Fruit fly (Drosophila melanogaster) whole organism, wandering third instar larva: ENCODE measurements around the gene Pif1A.
A peak's percentile ranks its signal among the peaks of the same experiment; 100 is the strongest.

Experiments
- Abd-B ChIP-seq: fragments of >200 bp; optimal IDR thresholded peaks from 2 replicates; lab custom pipeline; 2017; ENCODE audit warnings: missing biosample characterization, missing genetic modification characterization
- CG32264 ChIP-seq: fragments of 200-800 bp; sonication (Bioruptor generic); optimal IDR thresholded peaks from 2 replicates; lab custom pipeline; 2016; ENCODE audit warnings: missing biosample characterization, missing genetic modification characterization
- CG9705 ChIP-seq: fragments of 200-800 bp; sonication (Bioruptor generic); optimal IDR thresholded peaks from 2 replicates; lab custom pipeline; 2018; ENCODE audit warnings: missing biosample characterization, mild to moderate bottlenecking, missing genetic modification characterization
- CrebA ChIP-seq: fragments of 200-800 bp; sonication (Bioruptor generic); optimal IDR thresholded peaks from 2 replicates; lab custom pipeline; 2016; ENCODE audit warnings: missing biosample characterization, mild to moderate bottlenecking, missing genetic modification characterization, borderline replicate concordance
- Dfd ChIP-seq: fragments of >200 bp; optimal IDR thresholded peaks from 2 replicates; lab custom pipeline; 2017; ENCODE audit warnings: missing biosample characterization, missing genetic modification characterization
- Dif ChIP-seq: fragments of 200-275, 200-300 bp; sonication (Bioruptor generic); optimal IDR thresholded peaks from 2 replicates; lab custom pipeline; 2018; ENCODE audit warnings: missing biosample characterization, missing genetic modification characterization; ENCODE audit not compliant: partially characterized antibody
- HLH106 ChIP-seq: fragments of 200-800 bp; optimal IDR thresholded peaks from 3 replicates; lab custom pipeline; 2019; ENCODE audit warnings: missing biosample characterization, mild to moderate bottlenecking, missing genetic modification characterization, moderate library complexity
- Hnf4 ChIP-seq: fragments of 200-800 bp; sonication (Bioruptor generic); optimal IDR thresholded peaks from 2 replicates; lab custom pipeline; 2016; ENCODE audit warnings: missing biosample characterization, mild to moderate bottlenecking, missing genetic modification characterization
- Hr78 ChIP-seq: fragments of >200 bp; optimal IDR thresholded peaks from 2 replicates; lab custom pipeline; 2017; ENCODE audit warnings: missing biosample characterization, missing genetic modification characterization
- Jra ChIP-seq: sonication (Bioruptor generic); optimal IDR thresholded peaks from 2 replicates; lab custom pipeline; 2016; ENCODE audit warnings: missing biosample characterization, missing genetic modification characterization
- Myc ChIP-seq: fragments of >200 bp; optimal IDR thresholded peaks from 2 replicates; lab custom pipeline; 2017
- N ChIP-seq: fragments of >200 bp; optimal IDR thresholded peaks from 2 replicates; lab custom pipeline; 2018; ENCODE audit warnings: missing biosample characterization, missing external identifiers, missing genetic modification characterization
- OdsH ChIP-seq: fragments of 200-800 bp; sonication (Bioruptor generic); optimal IDR thresholded peaks from 2 replicates; lab custom pipeline; 2016; ENCODE audit warnings: missing biosample characterization, mild to moderate bottlenecking, missing genetic modification characterization
- Rel ChIP-seq, 2 experiments: fragments of 200-800 bp; sonication (Bioruptor generic) in 1 of 2; optimal IDR thresholded peaks; 2 replicates in 1 of 2; 3 replicates in 1 of 2; lab custom pipeline; 2016 to 2019; ENCODE audit warnings: mild to moderate bottlenecking in 2 of 2, missing biosample characterization in 2 of 2, missing genetic modification characterization in 2 of 2, moderate library complexity in 1 of 2
- Sp1 ChIP-seq: fragments of 200-800 bp; sonication (Bioruptor generic); optimal IDR thresholded peaks from 3 replicates; lab custom pipeline; 2019; ENCODE audit warnings: missing biosample characterization, mild to moderate bottlenecking, missing genetic modification characterization, moderate library complexity
- br ChIP-seq: fragments of 200-800 bp; sonication (Bioruptor generic); optimal IDR thresholded peaks from 2 replicates; lab custom pipeline; 2016; ENCODE audit warnings: missing biosample characterization, missing genetic modification characterization
- brk ChIP-seq: fragments of 200-800 bp; sonication (Bioruptor generic); optimal IDR thresholded peaks from 2 replicates; lab custom pipeline; 2016; ENCODE audit warnings: missing biosample characterization, mild to moderate bottlenecking, missing genetic modification characterization
- dmrt93B ChIP-seq: fragments of 200-800 bp; sonication (Bioruptor generic); optimal IDR thresholded peaks from 2 replicates; lab custom pipeline; 2018; ENCODE audit warnings: missing biosample characterization, mild to moderate bottlenecking, missing genetic modification characterization
- dsf ChIP-seq: sonication (Bioruptor generic); optimal IDR thresholded peaks from 2 replicates; lab custom pipeline; 2016; ENCODE audit warnings: missing biosample characterization, missing genetic modification characterization, borderline replicate concordance
- ey ChIP-seq: fragments of 200-800 bp; sonication (Bioruptor generic); optimal IDR thresholded peaks from 2 replicates; lab custom pipeline; 2016; ENCODE audit warnings: missing biosample characterization, missing genetic modification characterization
- h ChIP-seq: fragments of 200-800 bp; sonication (Bioruptor generic); optimal IDR thresholded peaks from 3 replicates; lab custom pipeline; 2016; ENCODE audit warnings: missing biosample characterization, mild to moderate bottlenecking, missing genetic modification characterization
- jim ChIP-seq: fragments of 175-275, 200-325 bp; sonication (Bioruptor generic); optimal IDR thresholded peaks from 2 replicates; lab custom pipeline; 2016; ENCODE audit warnings: missing biosample characterization, mild to moderate bottlenecking, missing genetic modification characterization
- lola ChIP-seq: fragments of >200 bp; optimal IDR thresholded peaks from 2 replicates; lab custom pipeline; 2017; ENCODE audit warnings: missing biosample characterization, missing genetic modification characterization
- pan ChIP-seq: fragments of >200 bp; optimal IDR thresholded peaks from 2 replicates; lab custom pipeline; 2017
- psq ChIP-seq: fragments of 200-800 bp; sonication (Bioruptor generic); optimal IDR thresholded peaks from 3 replicates; lab custom pipeline; 2017; ENCODE audit warnings: missing biosample characterization, mild to moderate bottlenecking, missing genetic modification characterization, moderate library complexity
- rgr ChIP-seq: fragments of 200-800 bp; sonication (Bioruptor generic); optimal IDR thresholded peaks from 3 replicates; lab custom pipeline; 2016; ENCODE audit warnings: missing biosample characterization, mild to moderate bottlenecking, missing genetic modification characterization
- sage ChIP-seq: fragments of 200-800 bp; sonication (Bioruptor generic); optimal IDR thresholded peaks from 2 replicates; lab custom pipeline; 2016; ENCODE audit warnings: missing biosample characterization, mild to moderate bottlenecking, missing genetic modification characterization
- sv ChIP-seq: fragments of 200-800 bp; sonication (Bioruptor generic); optimal IDR thresholded peaks from 3 replicates; lab custom pipeline; 2016; ENCODE audit warnings: missing biosample characterization, missing genetic modification characterization
- usp ChIP-seq: fragments of >200 bp; optimal IDR thresholded peaks from 2 replicates; lab custom pipeline; 2017; ENCODE audit warnings: missing biosample characterization, missing genetic modification characterization
- woc ChIP-seq: sonication (Bioruptor generic); optimal IDR thresholded peaks from 2 replicates; lab custom pipeline; 2016; ENCODE audit warnings: missing biosample characterization, mild to moderate bottlenecking, missing genetic modification characterization

The Pif1A gene

dm6 chr3R:8807831-8808517 lies 7.0 kb upstream of the Pif1A start:
- TF ChIP-seq sv (no peak), woc (GFP tag; lab: Kevin White, UChicago) (peak; percentile 46), brk (peak; percentile 5), HLH106 (no peak), psq (GFP tag; lab: Kevin White, UChicago) (no peak), Hr78 (GFP tag; lab: Kevin White, UChicago) (no peak), dsf (GFP tag; lab: Kevin White, UChicago) (no peak), CrebA (GFP tag; lab: Kevin White, UChicago) (no peak), Dif (GFP tag; lab: Kevin White, UChicago) (peak; percentile 66), Hnf4 (GFP tag; lab: Kevin White, UChicago) (peak; percentile 11), Abd-B (GFP tag; lab: Kevin White, UChicago) (no peak), Rel (GFP tag; optimal IDR thresholded peaks at IDR 0.05; lab: Kevin White, UChicago) (no peak), Rel (tag; optimal IDR thresholded peaks at IDR 0.05; lab: Kevin White, UChicago) (peak; percentile 87), sage (GFP tag; lab: Kevin White, UChicago) (no peak), ey (GFP tag; lab: Kevin White, UChicago) (peak; percentile 26)

dm6 chr3R:8807048-8807447 lies 6.1 kb upstream of the Pif1A start:
- TF ChIP-seq pan (lab: Kevin White, UChicago): no peak
- TF ChIP-seq sage (GFP tag; lab: Kevin White, UChicago): no peak
- TF ChIP-seq rgr (GFP tag; lab: Kevin White, UChicago): no peak
- TF ChIP-seq CG9705: no peak
- TF ChIP-seq usp (GFP tag; lab: Kevin White, UChicago): no peak
- TF ChIP-seq woc (GFP tag; lab: Kevin White, UChicago): no peak
- TF ChIP-seq dmrt93B (GFP tag; lab: Kevin White, UChicago): no peak
- TF ChIP-seq ey (GFP tag; lab: Kevin White, UChicago): no peak

dm6 chr3R:8806638-8807037 lies 5.7 kb upstream of the Pif1A start:
- no peak for TF ChIP-seq br (GFP tag; lab: Kevin White, UChicago)
- TF ChIP-seq Hnf4 (GFP tag; lab: Kevin White, UChicago): no peak
- TF ChIP-seq OdsH: no peak

dm6 chr3R:8806104-8806503 lies 5.1 kb upstream of the Pif1A start, which contains the start of gene hng2:
hng2 (plus strand) TSS chr3R:8806322.
- peak; percentile 9 for TF ChIP-seq Myc (lab: Kevin White, UChicago)
- no peak for TF ChIP-seq Dfd

- TF ChIP-seq N (GFP tag; lab: Kevin White, UChicago): no peak
- no peak for TF ChIP-seq ey (GFP tag; lab: Kevin White, UChicago)
- TF ChIP-seq HLH106: no peak
- TF ChIP-seq CG9705: no peak
- no peak for TF ChIP-seq brk
- TF ChIP-seq psq (GFP tag; lab: Kevin White, UChicago): no peak
- no peak for TF ChIP-seq lola (GFP tag; lab: Kevin White, UChicago)
- TF ChIP-seq usp (GFP tag; lab: Kevin White, UChicago): no peak
Observed at dm6 chr3R:8805388-8805852, 4.4 kb upstream of the Pif1A start, which contains the start of gene CG9839. CG9839 (minus strand) TSS chr3R:8805802.

dm6 chr3R:8799866-8800265 lies 1.1 kb downstream of the Pif1A start:
- TF ChIP-seq Sp1 (GFP tag; lab: Kevin White, UChicago): no peak
- TF ChIP-seq sage (GFP tag; lab: Kevin White, UChicago): no peak
- no peak for TF ChIP-seq HLH106
- TF ChIP-seq Dfd: no peak
- no peak for TF ChIP-seq lola (GFP tag; lab: Kevin White, UChicago)
- no peak for TF ChIP-seq brk
- no peak for TF ChIP-seq N (GFP tag; lab: Kevin White, UChicago)
- TF ChIP-seq Abd-B (GFP tag; lab: Kevin White, UChicago): no peak
- no peak for TF ChIP-seq dmrt93B (GFP tag; lab: Kevin White, UChicago)
- no peak for TF ChIP-seq CG32264 (GFP tag; lab: Kevin White, UChicago)
- TF ChIP-seq rgr (GFP tag; lab: Kevin White, UChicago): no peak
- TF ChIP-seq br (GFP tag; lab: Kevin White, UChicago): no peak
- no peak for TF ChIP-seq dsf (GFP tag; lab: Kevin White, UChicago)
- no peak for TF ChIP-seq h (GFP tag; lab: Kevin White, UChicago)
- no peak for TF ChIP-seq Rel (GFP tag; optimal IDR thresholded peaks at IDR 0.05; lab: Kevin White, UChicago)
- no peak for TF ChIP-seq Rel (tag; optimal IDR thresholded peaks at IDR 0.05; lab: Kevin White, UChicago)
- TF ChIP-seq Jra (GFP tag; lab: Kevin White, UChicago): no peak
- TF ChIP-seq Hnf4 (GFP tag; lab: Kevin White, UChicago): no peak
- TF ChIP-seq jim (GFP tag; lab: Kevin White, UChicago): no peak
